Fruit fly (Drosophila melanogaster) whole organism, embryonic: Measurements from ENCODE around the gene Mrgn1.

Source experiments
- Awh ChIP-seq: fragments of 200-800 bp; sonication (Bioruptor generic); IDR thresholded peaks from 2 replicates; pipeline ENCODE4, ENCODE4 v1.3.6; 2022; ENCODE audit warnings: missing biosample characterization, missing genetic modification characterization
- Bgb ChIP-seq: fragments of 200-800 bp; sonication (Bioruptor generic); IDR thresholded peaks from 2 replicates; pipeline ENCODE4 v1.3.6; 2022; ENCODE audit warnings: missing biosample characterization, missing genetic modification characterization; ENCODE audit not compliant: partially characterized antibody
- CG10565 ChIP-seq: fragments of 200-800 bp; sonication (Bioruptor generic); optimal IDR thresholded peaks from 3 replicates; lab custom pipeline; 2016; ENCODE audit warnings: missing biosample characterization, mild to moderate bottlenecking, missing genetic modification characterization
- CG10959 ChIP-seq: fragments of 200-800 bp; sonication (Bioruptor generic); IDR thresholded peaks from 2 replicates; pipeline ENCODE4 v1.3.6; 2022; ENCODE audit warnings: missing biosample characterization, missing genetic modification characterization
- CG11085 ChIP-seq: fragments of 200-800 bp; sonication (Bioruptor generic); IDR thresholded peaks from 2 replicates; pipeline ENCODE4 v1.3.6; 2022; ENCODE audit warnings: missing biosample characterization, missing genetic modification characterization
- CG11398 ChIP-seq: fragments of 200-800 bp; sonication (Bioruptor generic); optimal IDR thresholded peaks from 2 replicates; lab custom pipeline; 2016; ENCODE audit warnings: missing biosample characterization, missing genetic modification characterization
- CG14014 ChIP-seq: fragments of 200-800 bp; sonication (Bioruptor generic); IDR thresholded peaks from 2 replicates; pipeline ENCODE4 v1.3.6; 2022; ENCODE audit warnings: missing biosample characterization, missing genetic modification characterization
- CG14710 ChIP-seq: fragments of 200-800 bp; sonication (Bioruptor generic); optimal IDR thresholded peaks from 3 replicates; lab custom pipeline; 2019; ENCODE audit warnings: missing biosample characterization, mild to moderate bottlenecking, missing genetic modification characterization, moderate library complexity
- CG14860 ChIP-seq: fragments of 200-800 bp; sonication (Bioruptor generic); IDR thresholded peaks from 3 replicates; pipeline ENCODE4 v1.3.6; 2022; ENCODE audit warnings: missing biosample characterization, missing genetic modification characterization; ENCODE audit not compliant: partially characterized antibody
- CG15011 ChIP-seq: fragments of 200-800 bp; sonication (Bioruptor generic); optimal IDR thresholded peaks from 3 replicates; lab custom pipeline; 2018; ENCODE audit warnings: missing biosample characterization, mild to moderate bottlenecking, missing genetic modification characterization
- CG16813 ChIP-seq: fragments of 200-800 bp; sonication (Bioruptor generic); IDR thresholded peaks from 3 replicates; pipeline ENCODE4 v1.3.6; 2022; ENCODE audit warnings: missing biosample characterization, missing genetic modification characterization; ENCODE audit not compliant: partially characterized antibody
- CG34224 ChIP-seq: fragments of 200-800 bp; sonication (Bioruptor generic); IDR thresholded peaks from 3 replicates; pipeline ENCODE4 v1.3.6; 2022; ENCODE audit warnings: missing biosample characterization, missing genetic modification characterization; ENCODE audit not compliant: partially characterized antibody
- CG3995 ChIP-seq: fragments of 200-800 bp; sonication (Bioruptor generic); optimal IDR thresholded peaks from 3 replicates; lab custom pipeline; 2016; ENCODE audit warnings: missing biosample characterization, missing genetic modification characterization
- CG4730 ChIP-seq: fragments of 200-800 bp; sonication (Bioruptor generic); IDR thresholded peaks from 2 replicates; pipeline ENCODE4 v1.3.6; 2022; ENCODE audit warnings: missing biosample characterization, missing genetic modification characterization
- CG8478 ChIP-seq: fragments of >200 bp; optimal IDR thresholded peaks from 2 replicates; lab custom pipeline; 2018
- CG9932 ChIP-seq: fragments of 200-800 bp; sonication (Bioruptor generic); IDR thresholded peaks from 2 replicates; pipeline ENCODE4 v1.3.6; 2022; ENCODE audit warnings: missing biosample characterization, missing genetic modification characterization
- CoRest ChIP-seq: fragments of 200-800 bp; sonication (Bioruptor generic); optimal IDR thresholded peaks from 3 replicates; lab custom pipeline; 2018; ENCODE audit warnings: missing biosample characterization, mild to moderate bottlenecking, missing genetic modification characterization, moderate library complexity
- Doc3 ChIP-seq: fragments of 200-800 bp; sonication (Bioruptor generic); IDR thresholded peaks from 3 replicates; pipeline ENCODE4 v1.3.6; 2022; ENCODE audit warnings: missing biosample characterization, missing genetic modification characterization; ENCODE audit not compliant: partially characterized antibody
- Gsc ChIP-seq: fragments of 200-800 bp; sonication (Bioruptor generic); IDR thresholded peaks from 2 replicates; pipeline ENCODE4 v1.3.6; 2022; ENCODE audit warnings: missing biosample characterization, missing genetic modification characterization
- Max ChIP-seq: fragments of 200-800 bp; sonication (Bioruptor generic); optimal IDR thresholded peaks from 2 replicates; lab custom pipeline; 2016; ENCODE audit warnings: missing biosample characterization, mild to moderate bottlenecking, missing genetic modification characterization
- Med ChIP-seq: fragments of 200-800 bp; sonication (Bioruptor generic); peaks from one replicate; lab custom pipeline; 2016; ENCODE audit warnings: missing biosample characterization, missing genetic modification characterization, mild to moderate bottlenecking, inconsistent platforms, moderate library complexity
- Nf-YA ChIP-seq: fragments of 200-800 bp; sonication (Bioruptor generic); IDR thresholded peaks from 2 replicates; pipeline ENCODE4 v1.3.6; 2022; ENCODE audit warnings: missing biosample characterization, missing genetic modification characterization
- Sox102F ChIP-seq: fragments of 200-800 bp; sonication (Bioruptor generic); optimal IDR thresholded peaks from 2 replicates; lab custom pipeline; 2018; ENCODE audit warnings: missing biosample characterization, mild to moderate bottlenecking, missing genetic modification characterization, moderate library complexity
- Sry-δ ChIP-seq: fragments of 200-800 bp; sonication (Bioruptor generic); optimal IDR thresholded peaks from 2 replicates; lab custom pipeline; 2016; ENCODE audit warnings: missing biosample characterization, missing genetic modification characterization
- al ChIP-seq: fragments of 200-800 bp; sonication (Bioruptor generic); IDR thresholded peaks from 2 replicates; pipeline ENCODE4 v1.3.6; 2022; ENCODE audit warnings: missing biosample characterization, missing genetic modification characterization
- aop ChIP-seq: fragments of 200-800 bp; sonication (Bioruptor generic); IDR thresholded peaks from 2 replicates; pipeline ENCODE4 v1.3.6; 2022; ENCODE audit warnings: missing biosample characterization, missing genetic modification characterization
- ase ChIP-seq: fragments of 200-800 bp; sonication (Bioruptor generic); IDR thresholded peaks from 3 replicates; pipeline ENCODE4 v1.3.6; 2022; ENCODE audit warnings: missing biosample characterization, missing genetic modification characterization
- bcd ChIP-seq: fragments of 200-800 bp; sonication (Bioruptor generic); optimal IDR thresholded peaks from 2 replicates; lab custom pipeline; 2017; ENCODE audit warnings: missing biosample characterization, mild to moderate bottlenecking, missing genetic modification characterization
- chinmo ChIP-seq: fragments of 200-800 bp; sonication (Bioruptor generic); IDR thresholded peaks from 4 replicates; pipeline ENCODE4 v1.3.6; 2022; ENCODE audit warnings: missing biosample characterization, missing genetic modification characterization; ENCODE audit not compliant: partially characterized antibody
- crol ChIP-seq: fragments of 200-800 bp; sonication (Bioruptor generic); IDR thresholded peaks from 2 replicates; pipeline ENCODE4 v1.3.6; 2022; ENCODE audit warnings: missing biosample characterization, missing genetic modification characterization
- crp ChIP-seq, 2 experiments: fragments of 200-800 bp; sonication (Bioruptor generic); optimal IDR thresholded peaks; 2 replicates in 1 of 2; 3 replicates in 1 of 2; lab custom pipeline; 2017; ENCODE audit warnings: missing biosample characterization in 2 of 2, missing genetic modification characterization in 2 of 2, mild to moderate bottlenecking in 1 of 2, moderate library complexity in 1 of 2
- cwo ChIP-seq: fragments of 200-800 bp; sonication (Bioruptor generic); optimal IDR thresholded peaks from 3 replicates; lab custom pipeline; 2017; ENCODE audit warnings: missing biosample characterization, missing genetic modification characterization, mild to moderate bottlenecking, moderate library complexity, missing genetic modification reagents
- danr ChIP-seq: fragments of 200-800 bp; sonication (Bioruptor generic); IDR thresholded peaks from 2 replicates; pipeline ENCODE4 v1.3.6; 2022; ENCODE audit warnings: missing biosample characterization, missing genetic modification characterization
- dm ChIP-seq: fragments of 200-800 bp; sonication (Bioruptor generic); optimal IDR thresholded peaks from 3 replicates; lab custom pipeline; 2016; ENCODE audit warnings: missing biosample characterization, missing genetic modification characterization
- esg ChIP-seq: fragments of 200-800 bp; sonication (Bioruptor generic); conservative IDR thresholded peaks from 2 replicates; pipeline ENCODE4 v1.3.6; 2022; ENCODE audit warnings: missing biosample characterization, missing genetic modification characterization
- exex ChIP-seq: fragments of 200-800 bp; sonication (Bioruptor generic); optimal IDR thresholded peaks from 4 replicates; lab custom pipeline; 2018; ENCODE audit warnings: missing biosample characterization, mild to moderate bottlenecking, missing genetic modification characterization, moderate library complexity
- fd96Cb ChIP-seq: fragments of 200-800 bp; sonication (Bioruptor generic); optimal IDR thresholded peaks from 2 replicates; lab custom pipeline; 2018; ENCODE audit warnings: missing biosample characterization, mild to moderate bottlenecking, missing genetic modification characterization, moderate library complexity
- gt ChIP-seq: fragments of 200-800 bp; sonication (Bioruptor generic); IDR thresholded peaks from 2 replicates; pipeline ENCODE4 v1.3.6; 2022; ENCODE audit warnings: missing biosample characterization, missing genetic modification characterization
- ham ChIP-seq: fragments of 200-800 bp; sonication (Bioruptor generic); IDR thresholded peaks from 2 replicates; pipeline ENCODE4 v1.3.6; 2022; ENCODE audit warnings: missing biosample characterization, missing genetic modification characterization
- ind ChIP-seq: fragments of 200-800 bp; sonication (Bioruptor generic); optimal IDR thresholded peaks from 3 replicates; lab custom pipeline; 2016; ENCODE audit warnings: missing biosample characterization, missing genetic modification characterization
- inv ChIP-seq: fragments of 200-800 bp; sonication (Bioruptor generic); IDR thresholded peaks from 2 replicates; pipeline ENCODE4 v1.3.6; 2022; ENCODE audit warnings: missing biosample characterization, missing genetic modification characterization; ENCODE audit not compliant: partially characterized antibody
- lab ChIP-seq: fragments of 200-800 bp; sonication (Bioruptor generic); optimal IDR thresholded peaks from 3 replicates; lab custom pipeline; 2017; ENCODE audit warnings: missing biosample characterization, missing genetic modification characterization, mild to moderate bottlenecking, moderate library complexity, missing genetic modification reagents
- lbe ChIP-seq: fragments of 200-800 bp; sonication (Bioruptor generic); optimal IDR thresholded peaks from 2 replicates; lab custom pipeline; 2016; ENCODE audit warnings: missing biosample characterization, mild to moderate bottlenecking, missing genetic modification characterization
- peb ChIP-seq: fragments of 200-800 bp; sonication (Bioruptor generic); IDR thresholded peaks from 2 replicates; pipeline ENCODE4 v1.3.6; 2022; ENCODE audit warnings: missing biosample characterization, missing genetic modification characterization
- prd ChIP-seq, 3 experiments: fragments of >200 bp in 2 of 3; fragments of 200-800 bp in 1 of 3; sonication (Bioruptor generic) in 1 of 3; optimal IDR thresholded peaks in 2 of 3; IDR thresholded peaks in 1 of 3; 2 replicates in 2 of 3; 3 replicates in 1 of 3; pipeline versions ENCODE4 v1.3.6 to Lab custom; 2017 to 2022; ENCODE audit warnings: missing biosample characterization in 1 of 3, missing genetic modification characterization in 1 of 3
- row ChIP-seq: fragments of 200-800 bp; sonication (Bioruptor generic); IDR thresholded peaks from 3 replicates; pipeline ENCODE4 v1.3.6; 2022; ENCODE audit warnings: missing biosample characterization, missing genetic modification characterization
- sob ChIP-seq: fragments of 200-800 bp; sonication (Bioruptor generic); IDR thresholded peaks from 2 replicates; pipeline ENCODE4 v1.3.6; 2022; ENCODE audit warnings: missing biosample characterization, missing genetic modification characterization
- stc ChIP-seq: fragments of 200-800 bp; sonication (Bioruptor generic); IDR thresholded peaks from 2 replicates; pipeline ENCODE4 v1.3.6; 2022; ENCODE audit warnings: missing biosample characterization, missing genetic modification characterization
- zen2 ChIP-seq: fragments of 200-800 bp; sonication (Bioruptor generic); IDR thresholded peaks from 3 replicates; pipeline ENCODE4 v1.3.6; 2022; ENCODE audit warnings: missing biosample characterization, missing genetic modification characterization; ENCODE audit not compliant: partially characterized antibody

Mrgn1 gene

DNA sequence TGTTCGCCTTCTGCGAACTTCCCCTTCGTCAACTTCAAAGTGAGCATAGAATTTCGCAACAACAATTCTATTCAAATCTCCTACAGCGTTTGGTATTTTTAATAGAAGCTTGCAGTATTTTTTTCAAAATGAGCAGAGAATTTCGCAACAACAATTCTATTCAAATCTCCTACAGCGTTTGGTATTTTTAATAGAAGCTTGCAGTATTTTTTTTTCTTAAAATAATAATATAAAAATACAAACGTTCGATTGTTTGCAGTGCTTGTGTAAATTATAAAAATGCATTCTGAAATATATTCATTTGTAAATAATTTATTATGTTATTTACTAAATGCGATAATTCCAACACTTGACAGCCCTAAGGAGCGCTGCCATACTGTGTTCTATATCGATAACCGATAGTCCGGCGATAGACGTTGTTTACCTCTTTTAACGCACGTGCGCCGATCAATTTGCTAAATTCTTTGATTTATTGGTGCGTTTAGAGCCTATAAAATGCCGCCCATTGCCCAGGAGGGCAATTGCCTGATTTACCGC, 35.1 kb upstream of the Mrgn1 start, which contains the start of the genes CG32625 and Rtc1 (continued):
- TF ChIP-seq ase (GFP tag; lab: Robert Waterston, UW) = 0 out of 3 replicates have a peak, but pooled peaks have one; percentile 52
- TF ChIP-seq CG34224 (GFP tag; lab: Robert Waterston, UW) = peak; percentile 63; the same call in 2 of the 3 replicates
- TF ChIP-seq aop = no peak
- peak; percentile 52 for TF ChIP-seq Bgb (GFP tag; lab: Robert Waterston, UW)
- peak; percentile 59 for TF ChIP-seq lab (GFP tag; lab: Kevin White, UChicago)
- TF ChIP-seq zen2 (GFP tag; lab: Robert Waterston, UW) = no peak
- peak; percentile 15 for TF ChIP-seq fd96Cb
- peak; percentile 44 for TF ChIP-seq al (GFP tag; lab: Robert Waterston, UW)
- no peak for TF ChIP-seq esg (GFP tag; lab: Robert Waterston, UW)
- no peak for TF ChIP-seq crp (GFP tag; optimal IDR thresholded peaks at IDR 0.05; lab: Kevin White, UChicago)
- TF ChIP-seq CG10959 (GFP tag; lab: Robert Waterston, UW) = no peak
- no peak for TF ChIP-seq CG10565 (GFP tag; lab: Kevin White, UChicago)
- no peak for TF ChIP-seq CG3995
- TF ChIP-seq CG16813 = peak; percentile 59; the same call in 2 of the 3 replicates
- peak; percentile 24 for TF ChIP-seq exex (tag; lab: Kevin White, UChicago)
- peak; percentile 54 for TF ChIP-seq Sox102F (GFP tag; lab: Kevin White, UChicago)
- no peak; the same call in 1 of the 2 replicates for TF ChIP-seq Awh
- peak; percentile 76 for TF ChIP-seq dm (GFP tag; lab: Kevin White, UChicago)
- TF ChIP-seq Max (GFP tag; lab: Kevin White, UChicago) = peak; percentile 73
- peak; percentile 69 for TF ChIP-seq Med
- peak; percentile 20 for TF ChIP-seq Sry-δ (GFP tag; lab: Kevin White, UChicago)
- TF ChIP-seq gt (GFP tag; lab: Robert Waterston, UW) = no peak
- no peak for TF ChIP-seq Nf-YA (GFP tag; lab: Robert Waterston, UW)
- no peak for TF ChIP-seq chinmo (GFP tag; lab: Robert Waterston, UW)
- TF ChIP-seq inv (GFP tag; lab: Robert Waterston, UW) = 0 out of 2 replicates have a peak, but pooled peaks have one; percentile 16
- no peak for TF ChIP-seq ham (GFP tag; lab: Robert Waterston, UW)
- no peak for TF ChIP-seq stc (GFP tag; lab: Robert Waterston, UW)
- peak; percentile 60 for TF ChIP-seq CoRest (tag; lab: Kevin White, UChicago)
- TF ChIP-seq CG14860 (GFP tag; lab: Robert Waterston, UW) = peak; percentile 42; the same call in 2 of the 3 replicates
- 0 out of 2 replicates have a peak, but pooled peaks have one; percentile 7 for TF ChIP-seq CG4730
- TF ChIP-seq cwo = peak; percentile 81
- TF ChIP-seq bcd = peak; percentile 19
- peak; percentile 82 for TF ChIP-seq CG14710 (tag; lab: Kevin White, UChicago)
- no peak for TF ChIP-seq peb (GFP tag; lab: Robert Waterston, UW)
- TF ChIP-seq sob (GFP tag; lab: Robert Waterston, UW) = peak; percentile 61; the same call in 1 of the 2 replicates
- TF ChIP-seq row = peak; percentile 75
- peak; percentile 31 for TF ChIP-seq ind (GFP tag; lab: Kevin White, UChicago)
- no peak for TF ChIP-seq CG15011 (GFP tag; lab: Kevin White, UChicago)
- TF ChIP-seq CG11085 (GFP tag; lab: Robert Waterston, UW) = no peak
- TF ChIP-seq CG14014 (GFP tag; lab: Robert Waterston, UW) = peak; percentile 36; the same call in 1 of the 2 replicates
- TF ChIP-seq prd (optimal IDR thresholded peaks at IDR 0.05; lab: Kevin White, UChicago) = no peak
- TF ChIP-seq prd (GFP tag; IDR thresholded peaks at IDR 0.05; lab: Robert Waterston, UW) = peak; percentile 53; the same call in 2 of the 3 replicates
- TF ChIP-seq Doc3 = peak; percentile 34; the same call in 1 of the 3 replicates
- TF ChIP-seq lbe (GFP tag; lab: Kevin White, UChicago) = peak; percentile 37
- TF ChIP-seq CG11398 (GFP tag; lab: Kevin White, UChicago) = no peak
- TF ChIP-seq danr (GFP tag; lab: Robert Waterston, UW) = no peak
- no peak for TF ChIP-seq Gsc
- no peak for TF ChIP-seq crol (GFP tag; lab: Robert Waterston, UW)
- peak; percentile 69 for TF ChIP-seq CG9932 (GFP tag; lab: Robert Waterston, UW)
- TF ChIP-seq CG8478 = no peak
